Fruit fly (Drosophila melanogaster) whole organism, embryonic: ENCODE data around the gene Ptx1.

Experiments used
- BtbVII ChIP-seq: fragments of 200-800 bp; sonication (Bioruptor generic); optimal IDR thresholded peaks from 3 replicates; lab custom pipeline; 2017; ENCODE audit warnings: missing biosample characterization, mild to moderate bottlenecking, missing genetic modification characterization
- CG10321 ChIP-seq: fragments of 200-800 bp; sonication (Bioruptor generic); IDR thresholded peaks from 2 replicates; pipeline ENCODE4 v1.3.6; 2022; ENCODE audit warnings: missing biosample characterization, missing genetic modification characterization
- CG10366 ChIP-seq: fragments of 200-800 bp; sonication (Bioruptor generic); IDR thresholded peaks from 2 replicates; pipeline ENCODE4 v1.3.6; 2022; ENCODE audit warnings: missing biosample characterization, missing genetic modification characterization
- CG10654 ChIP-seq: fragments of 200-800 bp; sonication (Bioruptor generic); optimal IDR thresholded peaks from 2 replicates; lab custom pipeline; 2016; ENCODE audit warnings: missing biosample characterization, missing genetic modification characterization
- CG12071 ChIP-seq: fragments of 200-800 bp; sonication (Bioruptor generic); optimal IDR thresholded peaks from 3 replicates; lab custom pipeline; 2018; ENCODE audit warnings: missing biosample characterization, mild to moderate bottlenecking, missing genetic modification characterization
- CG17385 ChIP-seq: fragments of 200-800 bp; sonication (Bioruptor generic); optimal IDR thresholded peaks from 3 replicates; lab custom pipeline; 2018; ENCODE audit warnings: missing biosample characterization, mild to moderate bottlenecking, missing genetic modification characterization
- CG17829 ChIP-seq: fragments of 200-800 bp; optimal IDR thresholded peaks from 2 replicates; lab custom pipeline; 2019; ENCODE audit warnings: missing biosample characterization, mild to moderate bottlenecking, missing genetic modification characterization, moderate library complexity
- CG18764 ChIP-seq: fragments of 200-800 bp; sonication (Bioruptor generic); optimal IDR thresholded peaks from 3 replicates; lab custom pipeline; 2016; ENCODE audit warnings: missing biosample characterization, missing genetic modification characterization
- CG2129 ChIP-seq: fragments of 200-800 bp; sonication (Bioruptor generic); IDR thresholded peaks from 2 replicates; pipeline ENCODE4 v1.3.6; 2022; ENCODE audit warnings: missing biosample characterization, missing genetic modification characterization; ENCODE audit not compliant: partially characterized antibody
- CG32767 ChIP-seq: fragments of 200-800 bp; sonication (Bioruptor generic); IDR thresholded peaks from 2 replicates; pipeline ENCODE4 v1.3.6; 2022; ENCODE audit warnings: missing biosample characterization, missing genetic modification characterization
- CG5180 ChIP-seq: fragments of 200-800 bp; sonication (Bioruptor generic); optimal IDR thresholded peaks from 3 replicates; lab custom pipeline; 2017; ENCODE audit warnings: missing biosample characterization, missing genetic modification characterization, mild to moderate bottlenecking, moderate library complexity, missing genetic modification reagents
- CG6765 ChIP-seq: fragments of 200-800 bp; sonication (Bioruptor generic); optimal IDR thresholded peaks from 3 replicates; lab custom pipeline; 2017; ENCODE audit warnings: missing biosample characterization, mild to moderate bottlenecking, missing genetic modification characterization
- CG7839 ChIP-seq: fragments of 200-800 bp; sonication (Bioruptor generic); optimal IDR thresholded peaks from 3 replicates; lab custom pipeline; 2018; ENCODE audit warnings: missing biosample characterization, mild to moderate bottlenecking, missing genetic modification characterization, moderate library complexity
- CG8290 ChIP-seq, 3 experiments: fragments of 200-800 bp; sonication (Bioruptor generic); optimal IDR thresholded peaks; 2 replicates each; lab custom pipeline; 2016 to 2019; ENCODE audit warnings: missing biosample characterization in 3 of 3, missing genetic modification characterization in 3 of 3, mild to moderate bottlenecking in 2 of 3, moderate library complexity in 1 of 3
- Chrac-16 ChIP-seq: fragments of 200-800 bp; sonication (Bioruptor generic); optimal IDR thresholded peaks from 3 replicates; lab custom pipeline; 2016; ENCODE audit warnings: missing biosample characterization, missing genetic modification characterization
- D ChIP-seq, 2 experiments: fragments of 200-800 bp in 1 of 2; fragments of >200 bp in 1 of 2; sonication (Bioruptor generic) in 1 of 2; optimal IDR thresholded peaks; 2 replicates in 1 of 2; 3 replicates in 1 of 2; lab custom pipeline; 2017; ENCODE audit warnings: mild to moderate bottlenecking in 1 of 2, missing biosample characterization in 1 of 2, missing genetic modification characterization in 1 of 2, missing genetic modification reagents in 1 of 2
- Deaf1 ChIP-seq: fragments of 200-800 bp; optimal IDR thresholded peaks from 3 replicates; lab custom pipeline; 2019; ENCODE audit warnings: missing biosample characterization, mild to moderate bottlenecking, missing genetic modification characterization, moderate library complexity
- Doc3 ChIP-seq: fragments of 200-800 bp; sonication (Bioruptor generic); IDR thresholded peaks from 3 replicates; pipeline ENCODE4 v1.3.6; 2022; ENCODE audit warnings: missing biosample characterization, missing genetic modification characterization; ENCODE audit not compliant: partially characterized antibody
- Ets65A ChIP-seq: fragments of 200-800 bp; sonication (Bioruptor generic); peaks from one replicate; lab custom pipeline; 2016; ENCODE audit warnings: missing biosample characterization, missing genetic modification characterization
- Ets97D ChIP-seq: fragments of 200-800 bp; sonication (Bioruptor generic); optimal IDR thresholded peaks from 3 replicates; lab custom pipeline; 2016; ENCODE audit warnings: missing biosample characterization, missing genetic modification characterization
- HLHmδ ChIP-seq: fragments of 200-800 bp; sonication (Bioruptor generic); optimal IDR thresholded peaks from 2 replicates; lab custom pipeline; 2018; ENCODE audit warnings: missing biosample characterization, mild to moderate bottlenecking, missing genetic modification characterization, moderate library complexity
- Nf-YB ChIP-seq: fragments of 200-800 bp; sonication (Bioruptor generic); optimal IDR thresholded peaks from 3 replicates; lab custom pipeline; 2019; ENCODE audit warnings: missing biosample characterization, mild to moderate bottlenecking, missing genetic modification characterization, moderate library complexity
- Nf-YC ChIP-seq: fragments of 200-800 bp; optimal IDR thresholded peaks from 3 replicates; lab custom pipeline; 2019; ENCODE audit warnings: missing biosample characterization, mild to moderate bottlenecking, missing genetic modification characterization, moderate library complexity
- Optix ChIP-seq: fragments of 200-800 bp; sonication (Bioruptor generic); IDR thresholded peaks from 3 replicates; pipeline ENCODE4 v1.3.6; 2022; ENCODE audit warnings: missing biosample characterization, missing genetic modification characterization
- Rx ChIP-seq: fragments of 200-800 bp; sonication (Bioruptor generic); IDR thresholded peaks from 2 replicates; pipeline ENCODE4 v1.3.6; 2022; ENCODE audit warnings: missing biosample characterization, missing genetic modification characterization
- bsh ChIP-seq, 2 experiments: fragments of 200-800 bp; sonication (Bioruptor generic); optimal IDR thresholded peaks; 2 replicates each; lab custom pipeline; 2017 to 2018; ENCODE audit warnings: mild to moderate bottlenecking in 2 of 2, missing biosample characterization in 2 of 2, missing genetic modification characterization in 2 of 2, moderate library complexity in 1 of 2
- chinmo ChIP-seq: fragments of 200-800 bp; sonication (Bioruptor generic); IDR thresholded peaks from 4 replicates; pipeline ENCODE4 v1.3.6; 2022; ENCODE audit warnings: missing biosample characterization, missing genetic modification characterization; ENCODE audit not compliant: partially characterized antibody
- chm ChIP-seq: fragments of 200-800 bp; sonication (Bioruptor generic); IDR thresholded peaks from 2 replicates; pipeline ENCODE4 v1.3.6; 2022; ENCODE audit warnings: missing biosample characterization, missing genetic modification characterization
- ci ChIP-seq: fragments of 200-800 bp; sonication (Bioruptor generic); IDR thresholded peaks from 3 replicates; pipeline ENCODE4 v1.3.6; 2022; ENCODE audit warnings: missing biosample characterization, missing genetic modification characterization
- corto ChIP-seq: fragments of 200-800 bp; sonication (Bioruptor generic); optimal IDR thresholded peaks from 2 replicates; lab custom pipeline; 2016; ENCODE audit warnings: missing biosample characterization, mild to moderate bottlenecking, missing genetic modification characterization, moderate library complexity
- crol ChIP-seq: fragments of 200-800 bp; sonication (Bioruptor generic); IDR thresholded peaks from 2 replicates; pipeline ENCODE4 v1.3.6; 2022; ENCODE audit warnings: missing biosample characterization, missing genetic modification characterization
- dmrt99B ChIP-seq: fragments of 200-800 bp; sonication (Bioruptor generic); optimal IDR thresholded peaks from 2 replicates; lab custom pipeline; 2018; ENCODE audit warnings: missing biosample characterization, mild to moderate bottlenecking, missing genetic modification characterization, moderate library complexity
- ewg ChIP-seq: fragments of 200-800 bp; sonication (Bioruptor generic); optimal IDR thresholded peaks from 3 replicates; lab custom pipeline; 2017; ENCODE audit warnings: mild to moderate bottlenecking, missing biosample characterization, missing genetic modification reagents, missing genetic modification characterization
- fd3F ChIP-seq: fragments of 200-800 bp; sonication (Bioruptor generic); optimal IDR thresholded peaks from 2 replicates; lab custom pipeline; 2018; ENCODE audit warnings: missing biosample characterization, mild to moderate bottlenecking, missing genetic modification characterization, moderate library complexity
- fd64A ChIP-seq: fragments of 200-800 bp; sonication (Bioruptor generic); optimal IDR thresholded peaks from 3 replicates; lab custom pipeline; 2018; ENCODE audit warnings: missing biosample characterization, mild to moderate bottlenecking, missing genetic modification characterization
- ind ChIP-seq: fragments of 200-800 bp; sonication (Bioruptor generic); optimal IDR thresholded peaks from 3 replicates; lab custom pipeline; 2016; ENCODE audit warnings: missing biosample characterization, missing genetic modification characterization
- lab ChIP-seq: fragments of 200-800 bp; sonication (Bioruptor generic); optimal IDR thresholded peaks from 3 replicates; lab custom pipeline; 2017; ENCODE audit warnings: missing biosample characterization, missing genetic modification characterization, mild to moderate bottlenecking, moderate library complexity, missing genetic modification reagents
- lilli ChIP-seq: fragments of 200-800 bp; sonication (Bioruptor generic); optimal IDR thresholded peaks from 3 replicates; lab custom pipeline; 2016; ENCODE audit warnings: missing biosample characterization, missing genetic modification characterization
- mirr ChIP-seq: fragments of 200-800 bp; sonication (Bioruptor generic); optimal IDR thresholded peaks from 3 replicates; lab custom pipeline; 2018; ENCODE audit warnings: missing biosample characterization, mild to moderate bottlenecking, missing genetic modification characterization
- onecut ChIP-seq: fragments of 200-800 bp; sonication (Bioruptor generic); IDR thresholded peaks from 2 replicates; pipeline ENCODE4 v1.3.6; 2022; ENCODE audit warnings: missing biosample characterization, missing genetic modification characterization
- otp ChIP-seq: fragments of 200-800 bp; sonication (Bioruptor generic); IDR thresholded peaks from 3 replicates; pipeline ENCODE4, ENCODE4 v1.3.6; 2022; ENCODE audit warnings: missing biosample characterization, missing genetic modification characterization
- pros ChIP-seq: fragments of 200-800 bp; sonication (Bioruptor generic); optimal IDR thresholded peaks from 3 replicates; lab custom pipeline; 2019; ENCODE audit warnings: missing biosample characterization, mild to moderate bottlenecking, missing genetic modification characterization, moderate library complexity
- ranshi ChIP-seq: fragments of 200-800 bp; sonication (Bioruptor generic); IDR thresholded peaks from 2 replicates; pipeline ENCODE4 v1.3.6; 2022; ENCODE audit warnings: missing biosample characterization, missing genetic modification characterization
- sd ChIP-seq: fragments of 200-800 bp; sonication (Bioruptor generic); optimal IDR thresholded peaks from 3 replicates; lab custom pipeline; 2018; ENCODE audit warnings: missing biosample characterization, mild to moderate bottlenecking, missing genetic modification characterization, moderate library complexity
- ssp ChIP-seq: fragments of 200-800 bp; sonication (Bioruptor generic); IDR thresholded peaks from 2 replicates; pipeline ENCODE4 v1.3.6; 2022; ENCODE audit warnings: missing biosample characterization, missing genetic modification characterization
- tap ChIP-seq: fragments of 200-800 bp; optimal IDR thresholded peaks from 3 replicates; lab custom pipeline; 2019; ENCODE audit warnings: missing biosample characterization, mild to moderate bottlenecking, missing genetic modification characterization, moderate library complexity
- vfl ChIP-seq: fragments of 200-800 bp; sonication (Bioruptor generic); optimal IDR thresholded peaks from 2 replicates; lab custom pipeline; 2016; ENCODE audit warnings: missing biosample characterization, missing genetic modification characterization
- wek ChIP-seq: fragments of 200-800 bp; sonication (Bioruptor generic); optimal IDR thresholded peaks from 3 replicates; lab custom pipeline; 2018; ENCODE audit warnings: missing biosample characterization, mild to moderate bottlenecking, missing genetic modification characterization, moderate library complexity

The Ptx1 gene

DNA sequence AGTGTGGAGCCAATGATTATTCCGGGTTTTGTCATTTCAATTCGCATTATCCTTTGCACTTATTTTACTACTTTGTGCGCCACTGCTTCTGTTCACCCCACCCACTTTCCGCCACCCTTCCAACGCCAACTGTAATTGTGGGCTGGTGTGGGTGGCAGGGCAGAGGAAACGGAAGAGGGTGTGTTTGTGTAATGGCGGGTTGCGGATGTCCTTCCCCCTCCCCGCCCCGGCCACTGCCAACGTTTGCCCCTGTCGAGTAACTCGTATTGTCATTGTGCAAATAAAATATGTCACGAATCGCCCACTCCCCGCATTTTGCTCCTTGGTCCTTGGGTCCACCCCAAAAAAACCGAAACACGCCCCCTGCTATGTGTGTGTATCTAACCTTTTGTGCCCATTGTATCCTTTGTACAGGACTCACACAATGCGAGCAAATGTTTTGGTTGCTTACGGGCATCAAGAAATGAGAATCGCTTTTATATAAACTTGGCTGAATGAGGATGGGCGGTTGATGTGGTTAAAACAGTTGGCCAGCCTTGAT lies 21.4 kb downstream of the Ptx1 start (continued):
- TF ChIP-seq Ets97D (peak; percentile 74), otp (GFP tag; lab: Robert Waterston, UW) (peak; percentile 57; the same call in 1 of the 3 replicates), Nf-YB (GFP tag; lab: Kevin White, UChicago) (peak; percentile 79), CG17829 (no peak), D (optimal IDR thresholded peaks at IDR 0.05; lab: Kevin White, UChicago) (peak; percentile 66), D (GFP tag; optimal IDR thresholded peaks at IDR 0.05; lab: Kevin White, UChicago) (peak; percentile 58), crol (GFP tag; lab: Robert Waterston, UW) (peak; percentile 95), mirr (GFP tag; lab: Kevin White, UChicago) (peak; percentile 76), chm (GFP tag; lab: Robert Waterston, UW) (0 out of 2 replicates have a peak, but pooled peaks have one; percentile 32), CG10366 (no peak), ranshi (GFP tag; lab: Robert Waterston, UW) (no peak), CG12071 (peak; percentile 70), CG17385 (GFP tag; lab: Kevin White, UChicago) (peak; percentile 14), pros (peak; percentile 45), CG7839 (tag; lab: Kevin White, UChicago) (no peak), CG8290 (GFP tag; optimal IDR thresholded peaks at IDR 0.05; lab: Kevin White, UChicago) (no peak), CG8290 (tag; optimal IDR thresholded peaks at IDR 0.05; lab: Kevin White, UChicago) (peak in 1 of 2 experiments; percentile 12), Chrac-16 (GFP tag; lab: Kevin White, UChicago) (no peak), fd3F (GFP tag; lab: Kevin White, UChicago) (no peak), ewg (peak; percentile 63), Deaf1 (tag; lab: Kevin White, UChicago) (peak; percentile 46), CG6765 (GFP tag; lab: Kevin White, UChicago) (peak; percentile 3), ci (GFP tag; lab: Robert Waterston, UW) (peak; percentile 64; the same call in 1 of the 3 replicates), CG2129 (GFP tag; lab: Robert Waterston, UW) (no peak), dmrt99B (peak; percentile 8), fd64A (GFP tag; lab: Kevin White, UChicago) (peak; percentile 28), lilli (no peak), BtbVII (GFP tag; lab: Kevin White, UChicago) (peak; percentile 2), CG32767 (GFP tag; lab: Robert Waterston, UW) (peak; percentile 41; the same call in 1 of the 2 replicates), chinmo (GFP tag; lab: Robert Waterston, UW) (0 out of 4 replicates have a peak, but pooled peaks have one; percentile 51), Optix (peak; percentile 27; the same call in 1 of the 3 replicates), CG5180 (GFP tag; lab: Kevin White, UChicago) (peak; percentile 8), bsh (GFP tag; optimal IDR thresholded peaks at IDR 0.05; lab: Kevin White, UChicago) (peak in 1 of 2 experiments; percentile 3), sd (tag; lab: Kevin White, UChicago) (no peak), Rx (GFP tag; lab: Robert Waterston, UW) (no peak), corto (GFP tag; lab: Kevin White, UChicago) (no peak), HLHmδ (GFP tag; lab: Kevin White, UChicago) (peak; percentile 65), Doc3 (GFP tag; lab: Robert Waterston, UW) (no peak), onecut (GFP tag; lab: Robert Waterston, UW) (peak; percentile 41; the same call in 1 of the 2 replicates), ssp (no peak), lab (peak; percentile 58), Ets65A (GFP tag; lab: Kevin White, UChicago) (peak; percentile 78), vfl (GFP tag; lab: Kevin White, UChicago) (no peak), Nf-YC (peak; percentile 87), tap (tag; lab: Kevin White, UChicago) (peak; percentile 47), ind (GFP tag; lab: Kevin White, UChicago) (no peak), CG10321 (GFP tag; lab: Robert Waterston, UW) (no peak), wek (GFP tag; lab: Kevin White, UChicago) (peak; percentile 25), CG10654 (GFP tag; lab: Kevin White, UChicago) (no peak), CG18764 (GFP tag; lab: Kevin White, UChicago) (no peak)
